Worm (Caenorhabditis elegans) whole organism, L1 larva: Measurements from ENCODE around the gene cdc-25.3.

Experiments
- ama-1 ChIP-seq: fragments of 150-350 bp; optimal IDR thresholded peaks from 2 replicates; lab custom pipeline; 2014
- elt-2 ChIP-seq: sonication (generic microtip); optimal IDR thresholded peaks from 2 replicates; lab custom pipeline; 2016; ENCODE audit warnings: missing genetic modification characterization, mild to moderate bottlenecking, inconsistent platforms, missing compliant biosample characterization, missing genetic modification reagents
- lsy-2 ChIP-seq, 2 experiments: fragments of 150-350 bp; optimal IDR thresholded peaks; 2 replicates each; lab custom pipeline; 2014; ENCODE audit warnings: missing biosample characterization in 2 of 2, missing genetic modification characterization in 2 of 2
- mab-9 ChIP-seq: fragments of 200-800 bp; sonication (Bioruptor generic); IDR thresholded peaks from 2 replicates; pipeline ENCODE4 v1.3.6; 2022; ENCODE audit warnings: missing genetic modification reagents, missing genetic modification characterization, missing compliant biosample characterization
- nhr-28 ChIP-seq: fragments of 150-350 bp; optimal IDR thresholded peaks from 2 replicates; lab custom pipeline; 2014; ENCODE audit warnings: missing biosample characterization, missing genetic modification characterization

ce11 chrIII:8962475-8962874, 44.7 kb upstream of the cdc-25.3 start:
- TF ChIP-seq elt-2 (tag; lab: Kevin White, UChicago), result no peak
- TF ChIP-seq ama-1, result no peak
- no peak for TF ChIP-seq mab-9 (GFP tag; lab: Robert Waterston, UW)
- TF ChIP-seq nhr-28 (tag; lab: Kevin White, UChicago), result no peak
- TF ChIP-seq lsy-2 (tag; optimal IDR thresholded peaks at IDR 0.05; lab: Kevin White, UChicago), result no peak
